Fruit fly (Drosophila melanogaster) whole organism, prepupa: ENCODE measurements around the gene CG16985.

Source experiments
- CG7368 ChIP-seq: fragments of 200-800 bp; sonication (Bioruptor generic); optimal IDR thresholded peaks from 3 replicates; lab custom pipeline; 2016; ENCODE audit warnings: missing biosample characterization, missing genetic modification characterization
- salr ChIP-seq, 2 experiments: fragments of 200-800 bp; sonication (Bioruptor generic); optimal IDR thresholded peaks; 3 replicates each; lab custom pipeline; 2016 to 2018; ENCODE audit warnings: missing biosample characterization in 2 of 2, missing genetic modification characterization in 2 of 2, mild to moderate bottlenecking in 1 of 2

- TF ChIP-seq salr (GFP tag; optimal IDR thresholded peaks at IDR 0.05; lab: Kevin White, UChicago) (peak in 1 of 2 experiments; percentile 59), CG7368 (GFP tag; lab: Kevin White, UChicago) (no peak)
Observed at dm6 chr3L:2578737-2579136, 20.4 kb upstream of the CG16985 start.
